Worm (Caenorhabditis elegans): ENCODE data around the gene C25G4.3.

The C25G4.3 gene

DNA sequence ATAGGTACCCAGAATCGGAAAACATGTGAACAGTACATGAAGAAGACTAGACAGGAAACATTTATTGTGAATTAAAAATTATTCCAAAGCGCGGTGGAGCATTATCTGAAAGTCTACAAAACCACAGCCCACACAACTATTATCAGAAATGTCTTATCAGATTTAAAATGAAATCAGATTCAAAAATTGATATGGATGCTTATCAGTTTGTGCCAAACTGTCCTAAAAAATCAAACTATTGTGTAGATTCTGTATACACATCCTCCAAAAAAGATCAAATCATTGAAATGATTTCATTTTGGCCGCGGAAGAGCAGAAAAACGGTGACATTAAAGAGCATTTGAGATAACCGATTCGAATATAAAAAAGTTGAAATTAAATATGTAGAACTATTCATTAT, 10.2 kb downstream of the C25G4.3 start, which contains the start of gene irg-4:
irg-4 (plus strand) TSS at position 392 of the 400 bp plus-strand sequence.
- TF ChIP-seq mdl-1 (tag; optimal IDR thresholded peaks at IDR 0.05), result no peak
- peak; percentile 36 for TF ChIP-seq crh-2 (tag; optimal IDR thresholded peaks at IDR 0.05)
- TF ChIP-seq gmeb-1 (tag; optimal IDR thresholded peaks at IDR 0.05), result no peak
- TF ChIP-seq fos-1 (tag; optimal IDR thresholded peaks at IDR 0.05), result peak; percentile 83
- no peak for TF ChIP-seq elt-3 (tag; optimal IDR thresholded peaks at IDR 0.05)
- no peak for TF ChIP-seq unc-62 (GFP tag; optimal IDR thresholded peaks at IDR 0.05)
- no peak for TF ChIP-seq egl-27 (tag; optimal IDR thresholded peaks at IDR 0.05)
- no peak for TF ChIP-seq snpc-4 (tag; optimal IDR thresholded peaks at IDR 0.05)
- no peak for TF ChIP-seq nhr-129 (tag; optimal IDR thresholded peaks at IDR 0.05)
- no peak for TF ChIP-seq dmd-4 (tag; optimal IDR thresholded peaks at IDR 0.05)
- no peak for TF ChIP-seq nhr-10 (tag; optimal IDR thresholded peaks at IDR 0.05)
- no peak for TF ChIP-seq sma-9 (GFP tag; optimal IDR thresholded peaks at IDR 0.05)
- no peak for TF ChIP-seq sma-9 (tag; optimal IDR thresholded peaks at IDR 0.05)
- TF ChIP-seq nhr-12 (tag; optimal IDR thresholded peaks at IDR 0.05), result no peak

DNA sequence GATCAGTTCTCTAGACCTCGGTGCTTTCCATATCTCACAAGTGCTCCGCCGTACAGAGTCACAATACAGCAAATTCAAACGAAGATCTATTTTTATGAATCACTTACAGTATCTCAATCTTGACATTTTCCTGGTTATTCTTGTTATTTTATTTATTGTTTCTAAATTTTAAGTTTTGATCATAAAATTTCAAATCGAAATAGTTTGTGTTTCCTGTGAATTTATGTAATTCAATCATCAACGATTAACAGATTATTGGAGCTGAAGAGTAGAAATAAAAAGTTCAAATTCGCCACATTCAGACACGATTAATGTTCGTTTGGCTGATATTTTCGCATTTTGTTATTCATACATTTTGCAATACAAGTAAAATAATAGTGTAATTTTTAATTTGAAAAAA, 13.3 kb downstream of the C25G4.3 start, which contains the start of gene clec-184:
clec-184 (plus strand) TSS at position 301 of the 400 bp plus-strand sequence.
- TF ChIP-seq ceh-16 (tag; optimal IDR thresholded peaks at IDR 0.05) (no peak), sma-3 (GFP tag; optimal IDR thresholded peaks at IDR 0.05) (no peak), ztf-4 (tag; optimal IDR thresholded peaks at IDR 0.05) (no peak), peb-1 (tag; optimal IDR thresholded peaks at IDR 0.05) (no peak), gmeb-1 (tag; optimal IDR thresholded peaks at IDR 0.05) (no peak), ztf-11 (tag; optimal IDR thresholded peaks at IDR 0.05) (no peak), mbf-1 (tag; optimal IDR thresholded peaks at IDR 0.05) (no peak), lin-39 (tag; optimal IDR thresholded peaks at IDR 0.05) (no peak), dmd-4 (tag; optimal IDR thresholded peaks at IDR 0.05) (no peak), lin-13 (GFP tag; optimal IDR thresholded peaks at IDR 0.05) (no peak), nhr-11 (tag; optimal IDR thresholded peaks at IDR 0.05) (no peak), mdl-1 (tag; optimal IDR thresholded peaks at IDR 0.05) (no peak), nhr-129 (tag; optimal IDR thresholded peaks at IDR 0.05) (no peak), ceh-82 (tag; optimal IDR thresholded peaks at IDR 0.05) (no peak), sem-4 (tag; optimal IDR thresholded peaks at IDR 0.05) (no peak), blmp-1 (tag; optimal IDR thresholded peaks at IDR 0.05; ENCODE audit: insufficient read depth) (no peak), ZK546.5 (tag; optimal IDR thresholded peaks at IDR 0.05) (no peak), sma-9 (GFP tag; optimal IDR thresholded peaks at IDR 0.05) (no peak), sma-9 (tag; optimal IDR thresholded peaks at IDR 0.05) (no peak), nhr-77 (tag; optimal IDR thresholded peaks at IDR 0.05) (no peak)

DNA sequence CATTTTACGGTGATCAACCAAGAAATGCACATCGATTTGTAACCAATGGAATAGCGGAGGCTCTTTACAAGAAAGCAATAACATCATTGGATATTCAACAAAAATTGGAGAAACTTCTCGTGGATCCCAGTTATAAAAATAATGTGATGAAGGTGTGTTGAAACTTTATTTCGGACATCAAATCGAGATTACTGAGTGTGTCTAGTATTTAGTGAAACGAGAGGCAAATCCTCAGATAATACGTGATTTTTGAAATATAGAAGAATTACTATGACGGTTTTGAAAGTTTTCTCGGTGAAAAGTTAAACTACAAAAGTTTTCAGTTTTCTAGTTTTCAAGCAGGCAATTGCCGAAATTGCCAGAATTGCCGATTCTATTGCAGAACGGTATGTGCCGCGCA, 13.9 kb downstream of the C25G4.3 start:
- TF ChIP-seq mbf-1 (tag; optimal IDR thresholded peaks at IDR 0.05) (no peak), nhr-11 (tag; optimal IDR thresholded peaks at IDR 0.05) (no peak), peb-1 (tag; optimal IDR thresholded peaks at IDR 0.05) (no peak), nhr-77 (tag; optimal IDR thresholded peaks at IDR 0.05) (no peak)

DNA sequence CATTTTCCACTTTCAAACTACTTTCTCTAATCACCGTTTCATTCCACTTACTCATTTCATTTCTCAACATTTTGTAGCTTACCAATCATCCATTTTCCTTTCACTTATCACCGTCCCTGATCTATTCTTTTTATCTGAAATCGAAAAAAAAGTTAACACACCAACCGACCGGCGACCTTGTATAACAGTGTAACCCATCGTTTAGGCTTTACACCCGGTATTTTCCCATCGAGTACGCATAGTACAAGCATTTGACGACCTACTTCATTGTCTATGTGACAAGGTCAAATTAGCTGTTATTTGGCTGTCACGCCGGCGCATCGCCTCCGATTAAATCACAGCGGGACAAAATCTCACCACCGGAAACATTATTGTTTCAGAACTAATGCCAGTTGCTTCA, 16.2 kb downstream of the C25G4.3 start:
- TF ChIP-seq nhr-25 (tag; optimal IDR thresholded peaks at IDR 0.05) (peak; percentile 66), blmp-1 (tag; optimal IDR thresholded peaks at IDR 0.05; ENCODE audit: insufficient read depth) (peak; percentile 81), nhr-12 (tag; optimal IDR thresholded peaks at IDR 0.05) (no peak)

DNA sequence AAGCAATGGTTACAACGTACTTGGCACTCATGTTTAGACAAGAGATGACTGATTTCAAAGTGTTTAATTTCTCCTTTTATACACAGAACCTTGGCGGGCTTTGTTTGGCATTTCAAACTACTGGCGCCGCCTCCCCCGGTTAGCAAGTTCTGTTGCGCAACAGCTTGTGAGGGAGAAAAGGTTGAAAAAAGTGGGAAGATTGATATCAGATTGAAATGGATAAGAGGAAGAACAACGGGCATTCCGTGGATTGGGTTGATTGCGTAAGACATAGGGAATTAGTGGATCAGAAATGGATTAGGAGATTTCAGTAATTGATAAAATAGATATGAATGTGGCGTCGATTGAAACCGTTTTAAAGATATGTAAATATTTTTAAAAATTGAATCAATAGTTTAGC, 17.2 kb downstream of the C25G4.3 start, which contains the start of gene col-130:
col-130 (minus strand) TSS at position 50 of the 400 bp plus-strand sequence.
- TF ChIP-seq ZK546.5 (tag; optimal IDR thresholded peaks at IDR 0.05) (no peak), sem-4 (tag; optimal IDR thresholded peaks at IDR 0.05) (no peak), mab-5 (tag; optimal IDR thresholded peaks at IDR 0.05) (no peak), mbf-1 (tag; optimal IDR thresholded peaks at IDR 0.05) (no peak), lin-11 (tag; optimal IDR thresholded peaks at IDR 0.05) (no peak), lsy-2 (tag; optimal IDR thresholded peaks at IDR 0.05) (no peak)

DNA sequence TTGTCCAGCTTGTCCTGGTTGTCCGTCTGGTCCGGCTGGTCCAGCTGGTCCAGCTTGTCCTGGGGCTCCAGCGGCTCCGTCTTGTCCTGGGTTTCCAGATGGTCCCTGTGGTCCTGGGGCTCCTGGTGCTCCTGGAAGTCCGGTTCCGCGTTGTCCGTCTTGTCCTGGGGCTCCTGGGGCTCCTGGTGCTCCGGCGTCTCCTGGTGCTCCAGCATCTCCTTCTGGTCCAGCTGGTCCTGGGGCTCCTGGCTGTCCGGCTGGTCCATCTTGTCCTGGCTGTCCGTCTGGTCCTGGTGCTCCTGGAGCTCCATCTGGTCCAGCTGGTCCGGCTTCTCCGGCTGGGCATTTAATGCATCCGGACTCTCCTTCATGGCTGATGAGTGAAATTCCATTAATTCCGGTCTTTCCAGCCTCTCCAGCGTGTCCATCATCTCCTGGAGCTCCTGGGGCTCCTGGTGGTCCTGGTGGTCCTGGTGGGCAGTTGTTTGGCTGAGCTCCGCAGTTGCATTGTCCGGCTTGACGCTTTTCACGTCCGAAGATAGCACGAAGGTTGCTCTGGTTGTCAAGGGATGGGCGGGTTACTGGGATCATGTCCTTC, 17.9 kb downstream of the C25G4.3 start:
- TF ChIP-seq sem-4 (tag; optimal IDR thresholded peaks at IDR 0.05) (no peak), ztf-1 (GFP tag; conservative IDR thresholded peaks at IDR 0.05) (no peak), nhr-10 (tag; optimal IDR thresholded peaks at IDR 0.05) (no peak), nhr-6 (tag; optimal IDR thresholded peaks at IDR 0.05) (no peak), alr-1 (tag; optimal IDR thresholded peaks at IDR 0.05) (no peak), nhr-77 (tag; optimal IDR thresholded peaks at IDR 0.05) (no peak), sma-3 (GFP tag; optimal IDR thresholded peaks at IDR 0.05) (no peak), snpc-4 (tag; optimal IDR thresholded peaks at IDR 0.05) (no peak), mbf-1 (tag; optimal IDR thresholded peaks at IDR 0.05) (no peak), ceh-82 (tag; optimal IDR thresholded peaks at IDR 0.05) (no peak), mab-5 (tag; optimal IDR thresholded peaks at IDR 0.05) (no peak), ZK546.5 (tag; optimal IDR thresholded peaks at IDR 0.05) (no peak), elt-1 (tag; optimal IDR thresholded peaks at IDR 0.05) (no peak), nhr-237 (tag; optimal IDR thresholded peaks at IDR 0.05) (no peak), ceh-16 (tag; optimal IDR thresholded peaks at IDR 0.05) (no peak)
